Worm (Caenorhabditis elegans) whole organism, dauer: Measurements from ENCODE around the gene K02H11.9.

ENCODE experiments used
- unc-62 ChIP-seq: sonication (generic microtip); optimal IDR thresholded peaks from 2 replicates; lab custom pipeline; 2017; ENCODE audit warnings: missing biosample characterization, missing genetic modification reagents, missing genetic modification characterization

The K02H11.9 gene

DNA sequence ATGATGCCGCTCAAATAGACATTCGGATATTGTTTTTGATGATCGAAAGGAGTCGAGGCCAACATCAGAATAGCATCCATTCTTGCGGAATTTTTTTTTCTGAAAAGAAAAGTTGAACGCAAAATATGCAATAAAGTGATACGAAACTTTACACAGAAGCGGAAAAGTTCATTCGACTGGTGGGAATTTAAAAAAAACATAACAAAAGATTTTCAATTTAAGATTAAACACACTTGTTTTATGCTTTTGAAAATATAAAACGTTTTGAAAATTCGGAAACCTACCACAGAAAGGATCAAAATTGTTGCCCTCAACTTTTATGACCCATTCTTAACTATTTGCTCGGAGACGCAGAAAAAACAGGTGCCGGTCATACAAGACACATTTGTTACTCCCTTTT is at the start of gene K02H11.9:
K02H11.9 (minus strand) TSS at position 101 of the 400 bp plus-strand sequence.
- TF ChIP-seq unc-62: no peak

DNA sequence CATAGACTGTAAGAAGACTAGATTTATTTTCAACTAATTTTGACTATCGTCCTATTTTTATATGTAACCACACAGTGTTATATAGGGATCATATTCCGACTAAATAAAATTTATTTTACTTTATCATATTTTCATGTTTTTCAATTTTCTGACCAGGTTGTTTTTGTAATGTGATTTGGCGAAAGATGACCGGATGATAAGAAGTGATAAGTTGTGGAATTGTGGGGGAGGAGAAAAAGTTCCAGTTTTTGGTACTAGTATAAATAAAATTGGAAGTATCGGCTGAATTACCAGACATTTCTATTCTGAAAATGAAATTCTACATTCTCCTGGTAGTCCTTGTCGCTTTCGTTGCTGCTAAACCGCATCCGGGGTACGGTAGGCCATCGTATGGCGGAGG is 48.5 kb upstream of the K02H11.9 start, which contains the start of gene F16B4.7:
F16B4.7 (plus strand) TSS at position 301 of the 400 bp plus-strand sequence.
- no peak for TF ChIP-seq unc-62

DNA sequence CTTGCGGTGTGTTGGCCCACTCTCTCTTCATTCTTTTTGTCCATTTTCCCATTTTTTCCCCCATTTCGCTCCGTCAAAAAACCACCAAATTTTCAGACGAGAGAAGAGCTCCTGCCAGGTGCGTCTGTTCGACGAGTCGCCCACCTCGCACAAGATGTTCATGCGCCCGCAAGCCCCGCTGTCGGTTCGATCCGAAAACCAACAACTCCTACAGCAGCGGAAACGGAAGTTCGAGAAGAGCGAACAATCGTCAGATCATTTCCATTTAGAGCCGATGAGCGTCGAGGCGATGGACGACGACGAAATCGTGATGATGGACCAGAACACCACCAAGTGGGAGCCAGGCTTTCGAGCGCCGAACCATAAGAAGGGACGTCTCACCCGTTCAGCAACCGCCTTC is 46.4 kb upstream of the K02H11.9 start:
- no peak for TF ChIP-seq unc-62

DNA sequence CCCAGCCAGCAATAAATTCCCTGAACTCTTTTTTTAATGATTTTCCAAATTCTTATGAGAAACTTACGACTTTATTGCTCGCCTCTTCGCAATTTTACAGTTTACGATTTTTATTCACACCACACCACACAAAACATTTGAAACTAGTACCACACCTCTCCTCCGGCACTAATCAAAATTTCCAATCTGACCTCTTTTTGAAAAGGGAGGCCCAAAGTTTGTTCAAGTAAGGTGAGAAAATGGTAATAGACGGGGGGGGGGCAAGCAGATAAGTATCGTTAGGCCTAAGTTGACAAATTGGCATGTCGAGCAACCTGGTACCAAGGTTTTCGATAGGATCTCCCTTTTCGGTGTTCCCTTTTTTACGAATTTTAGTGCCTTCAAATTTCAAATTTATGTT is 42.9 kb upstream of the K02H11.9 start:
- no peak for TF ChIP-seq unc-62

DNA sequence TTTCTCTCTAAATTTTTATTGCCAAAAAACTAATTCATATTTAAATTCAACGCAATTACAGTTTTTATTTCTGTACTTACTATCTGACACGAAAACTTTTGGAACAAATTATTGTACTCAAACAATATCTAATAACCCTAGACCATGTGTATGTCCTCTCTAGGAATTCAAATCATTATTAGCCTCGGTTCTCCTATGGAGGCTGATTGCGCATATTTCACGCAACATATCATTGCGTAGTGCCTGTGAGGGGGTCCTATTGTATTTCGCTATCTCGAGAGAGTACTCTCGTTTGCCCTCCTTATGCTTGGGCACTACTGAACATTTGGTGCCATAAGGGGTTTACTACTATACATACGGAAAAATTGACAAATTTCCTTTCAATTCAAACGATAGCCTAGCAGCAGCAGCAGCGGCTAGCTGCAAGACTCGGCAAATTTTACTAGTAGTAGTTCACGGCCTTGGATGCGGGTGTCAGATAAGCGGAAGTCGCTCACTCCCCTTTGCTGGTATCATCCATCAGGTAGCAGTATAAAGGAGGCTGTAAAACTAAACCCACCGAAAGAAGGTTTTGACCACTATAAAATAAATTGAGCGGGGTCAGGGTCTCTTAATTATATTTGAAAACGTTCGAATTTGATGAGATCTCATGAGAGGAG is 41.8 kb upstream of the K02H11.9 start:
- no peak for TF ChIP-seq unc-62

DNA sequence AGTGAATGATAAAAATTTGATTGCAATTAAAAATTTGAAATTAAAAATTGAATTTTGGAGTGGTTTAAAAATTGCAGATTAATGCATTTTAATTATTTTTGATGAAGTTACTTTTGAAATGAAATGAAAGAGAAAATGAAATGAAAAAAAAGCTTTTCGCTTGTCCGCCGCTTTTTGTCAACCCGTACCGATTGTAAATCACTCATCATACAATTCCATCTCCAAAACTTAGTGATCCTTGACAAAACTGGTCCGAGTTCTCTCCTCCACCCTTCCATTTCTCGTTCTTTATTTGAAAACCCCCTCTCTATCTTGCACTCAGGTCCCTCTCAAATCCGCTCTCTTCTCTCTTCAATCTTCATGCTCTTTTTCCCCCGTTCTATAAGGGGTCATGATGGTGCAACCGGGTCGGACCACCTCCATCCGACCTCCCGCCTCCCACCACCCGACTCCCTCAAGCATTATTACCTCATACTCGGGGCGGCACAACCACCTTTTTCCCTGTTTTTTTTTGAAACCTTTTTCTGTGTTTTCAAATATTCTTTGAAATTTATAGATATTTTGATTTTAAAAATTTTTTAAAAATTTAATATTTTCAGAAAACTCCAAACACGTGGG is 40.3 kb upstream of the K02H11.9 start:
- TF ChIP-seq unc-62: no peak

DNA sequence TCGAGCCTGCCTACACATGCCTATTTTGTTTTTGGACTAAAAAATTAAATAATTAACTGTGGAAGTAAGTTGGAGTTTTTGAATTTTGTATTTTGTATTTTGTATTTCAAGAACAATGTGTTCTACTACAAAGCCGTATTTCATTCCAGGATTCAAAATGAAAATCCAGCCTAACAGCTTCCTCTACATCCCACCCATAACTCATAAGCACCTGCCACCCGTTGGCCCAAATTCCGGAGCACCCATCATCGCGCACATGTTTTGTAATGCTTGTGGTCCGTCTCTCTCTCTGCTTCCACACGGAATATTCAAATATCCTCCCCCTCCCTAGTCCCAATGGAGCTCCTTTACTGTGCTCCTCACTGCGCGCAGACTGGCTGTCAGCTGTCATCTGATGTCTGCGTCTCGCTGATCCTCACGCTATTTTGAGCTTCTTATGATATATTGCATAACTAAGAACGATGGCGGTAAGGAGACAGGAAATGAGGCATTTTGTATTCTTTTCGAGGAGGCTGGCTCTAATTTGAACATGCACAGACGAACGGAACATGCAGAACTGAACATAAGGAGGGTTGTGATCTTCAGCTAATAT is 38.7 kb upstream of the K02H11.9 start:
- TF ChIP-seq unc-62: no peak

DNA sequence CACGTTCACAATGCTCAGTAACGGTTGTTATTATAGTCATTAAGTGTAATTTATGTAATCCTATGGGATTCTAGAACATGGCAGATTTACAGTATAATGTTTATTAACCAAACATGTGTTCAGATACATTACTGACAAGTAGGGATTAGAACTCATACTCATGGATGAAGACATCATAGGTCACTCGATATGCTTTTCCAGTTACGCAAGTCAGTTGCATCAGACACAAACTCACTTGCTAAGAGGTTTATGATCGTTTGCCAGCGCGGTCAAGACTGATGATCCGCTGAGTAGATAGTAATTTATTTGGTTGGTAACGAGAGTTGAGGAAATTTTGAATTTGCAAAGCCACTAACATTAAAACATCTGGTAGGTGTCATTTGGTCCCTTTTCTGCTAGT is 37.7 kb upstream of the K02H11.9 start:
- TF ChIP-seq unc-62: no peak

DNA sequence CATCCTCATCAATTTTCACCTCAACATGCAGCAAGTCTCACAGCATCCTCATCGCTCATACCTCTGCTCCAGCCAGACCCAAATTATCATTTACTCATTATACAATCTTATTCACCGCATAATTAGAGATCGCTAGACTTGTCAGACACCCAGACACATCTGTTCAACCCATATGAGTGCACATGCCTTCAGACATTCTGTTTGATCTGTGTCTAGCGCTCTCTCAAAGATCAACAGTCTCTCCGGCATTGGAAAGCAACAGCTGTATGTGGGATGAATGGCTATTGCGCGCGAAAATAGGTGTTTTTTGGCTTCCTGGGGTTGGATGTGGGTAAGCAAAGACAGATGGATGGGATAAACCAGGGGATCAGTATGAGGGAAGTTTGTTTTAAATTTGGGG is 35.7 kb upstream of the K02H11.9 start:
- no peak for TF ChIP-seq unc-62

DNA sequence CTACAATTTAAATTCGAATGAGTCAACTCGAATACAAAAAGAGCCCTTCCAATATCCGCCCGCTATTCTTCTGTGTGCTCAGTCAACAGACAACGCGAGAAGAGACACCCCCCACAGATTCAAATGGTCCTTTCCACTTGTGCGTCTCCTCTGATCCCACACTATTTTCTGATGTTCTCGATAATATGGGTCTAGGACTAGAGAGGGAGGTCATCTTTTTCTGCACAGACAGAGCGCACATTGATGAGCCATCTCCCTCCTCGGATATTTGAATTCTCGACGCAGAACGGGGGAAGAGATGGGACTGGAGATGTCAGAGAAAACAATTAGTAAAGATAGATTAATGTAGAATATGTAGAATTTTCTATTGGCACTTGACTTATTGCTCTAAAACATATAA is 33.8 kb upstream of the K02H11.9 start:
- TF ChIP-seq unc-62: no peak

DNA sequence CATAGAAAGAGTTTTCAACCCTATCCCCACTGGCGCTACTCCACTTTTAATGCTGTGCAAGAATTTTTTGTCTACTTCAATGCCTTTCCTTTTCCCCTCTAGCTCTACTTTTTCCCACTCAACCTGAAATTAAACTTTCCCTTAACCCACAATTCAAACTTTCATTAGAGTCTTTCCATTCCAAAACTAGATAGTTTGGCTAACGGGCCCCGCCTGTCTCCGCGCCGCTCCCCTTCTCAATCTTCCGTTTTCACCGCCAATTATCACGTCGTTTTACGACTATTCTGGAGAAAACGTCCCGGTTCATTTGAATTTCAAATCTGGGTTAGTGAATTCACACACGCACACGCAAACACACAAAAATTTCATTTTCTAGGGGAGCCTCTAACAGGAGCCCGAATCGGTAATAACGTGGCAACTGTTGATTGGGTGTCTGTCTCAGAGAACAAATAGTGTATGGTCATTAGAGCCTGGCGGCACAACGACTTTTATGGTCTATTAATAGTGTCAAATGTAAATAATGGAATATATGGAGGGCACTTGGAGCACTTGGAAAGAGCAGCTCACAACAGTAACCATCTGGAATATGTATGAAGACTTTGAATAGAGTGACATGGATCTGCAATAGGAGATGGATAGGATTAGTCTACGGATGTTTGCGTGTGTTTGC is 33.0 kb upstream of the K02H11.9 start:
- no peak for TF ChIP-seq unc-62

DNA sequence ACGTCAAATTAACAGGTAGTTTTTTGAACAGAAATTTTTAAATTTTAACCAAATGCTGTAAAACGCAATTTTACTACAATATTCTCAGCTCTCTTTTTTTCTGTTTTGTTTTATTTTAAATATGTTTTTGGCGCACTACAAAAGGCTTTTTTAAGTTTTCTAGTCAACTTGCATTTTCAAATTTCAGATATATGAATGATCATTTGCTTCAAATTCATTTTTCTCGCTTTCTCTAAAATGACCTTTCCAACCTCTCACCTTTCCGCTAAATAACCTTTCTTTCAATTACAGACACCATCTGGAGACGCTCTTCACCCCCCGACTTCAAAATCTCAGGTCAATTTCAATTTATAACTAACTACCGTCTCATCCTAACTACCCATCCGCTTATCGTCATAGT is 29.9 kb upstream of the K02H11.9 start, which contains the start of gene cdc-25.2:
cdc-25.2 (plus strand) TSS at position 301 of the 400 bp plus-strand sequence.
- no peak for TF ChIP-seq unc-62

DNA sequence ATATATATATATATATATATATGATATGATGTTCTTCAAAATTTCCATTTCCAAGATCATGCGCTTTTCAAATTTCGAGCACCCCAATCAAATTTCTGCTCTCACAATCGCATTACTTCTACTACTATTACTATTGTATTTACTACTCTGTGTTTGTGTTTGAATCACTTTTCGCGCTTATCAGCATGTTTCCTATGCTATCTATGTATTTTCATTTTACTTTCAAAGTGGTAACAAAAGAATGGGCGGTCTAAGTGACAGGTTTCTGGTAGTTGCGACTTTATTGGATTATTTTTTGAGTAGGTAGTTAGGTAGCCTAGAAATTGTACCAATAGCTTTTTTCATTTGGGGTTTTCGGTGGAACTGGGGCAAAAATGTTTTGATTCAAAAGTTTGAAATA is 21.2 kb upstream of the K02H11.9 start:
- no peak for TF ChIP-seq unc-62

DNA sequence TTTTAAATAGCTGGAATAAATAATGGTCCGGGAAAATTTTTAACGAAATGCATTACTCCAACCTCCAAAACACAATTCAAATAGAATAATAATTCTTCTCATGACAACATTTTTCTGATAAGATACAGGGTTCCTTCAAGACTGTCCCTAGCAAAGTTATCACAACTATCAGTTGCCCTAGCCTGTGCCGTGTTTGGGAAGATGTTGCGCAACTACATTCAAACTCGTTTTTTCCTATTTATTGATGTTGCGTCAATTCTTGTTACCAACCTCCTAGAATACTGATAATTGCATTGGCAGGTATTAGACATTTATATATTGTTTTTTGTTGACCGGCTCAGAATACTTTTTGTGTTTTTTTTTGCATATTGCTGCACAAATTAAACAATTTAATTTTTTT is 18.2 kb upstream of the K02H11.9 start:
- no peak for TF ChIP-seq unc-62

DNA sequence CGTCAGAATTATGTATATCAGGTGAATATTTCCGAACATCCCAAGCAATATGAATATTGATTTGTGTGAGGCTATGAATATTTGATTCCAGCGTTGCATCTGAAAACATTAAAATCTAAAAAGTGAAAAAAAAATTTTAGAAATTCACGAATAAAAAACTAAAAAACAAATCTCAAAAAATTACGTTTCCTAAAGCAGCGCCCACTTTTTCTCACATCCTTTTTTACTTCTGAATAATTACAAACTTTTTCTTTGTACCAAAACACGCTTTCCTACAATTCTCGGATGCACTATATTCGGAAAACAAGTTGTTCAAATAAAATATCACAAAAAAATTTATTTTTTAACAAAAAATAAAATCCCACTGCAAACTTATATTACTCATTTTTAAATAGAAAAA is 16.1 kb upstream of the K02H11.9 start, which contains the start of gene srsx-8:
srsx-8 (minus strand) TSS at position 101 of the 400 bp plus-strand sequence.
- TF ChIP-seq unc-62: no peak

DNA sequence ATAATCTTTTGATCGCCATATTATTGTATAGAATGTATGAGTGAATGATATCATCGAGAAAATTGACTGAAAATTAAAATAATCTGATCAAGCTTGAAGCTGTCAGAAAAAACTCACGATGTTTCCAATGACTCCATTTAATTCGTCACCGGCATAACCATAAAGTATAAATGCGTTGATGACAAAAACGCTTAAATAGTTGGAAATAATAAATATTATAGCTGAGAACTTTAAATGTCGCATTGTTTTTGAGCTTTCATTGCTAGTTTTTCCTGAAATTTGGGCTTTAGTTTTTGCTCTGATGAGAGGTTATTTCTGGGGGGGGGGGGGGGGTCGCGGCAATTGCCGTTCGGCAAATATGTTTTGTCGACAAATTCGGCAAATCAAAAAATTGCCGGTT is 14.3 kb upstream of the K02H11.9 start:
- TF ChIP-seq unc-62: no peak

DNA sequence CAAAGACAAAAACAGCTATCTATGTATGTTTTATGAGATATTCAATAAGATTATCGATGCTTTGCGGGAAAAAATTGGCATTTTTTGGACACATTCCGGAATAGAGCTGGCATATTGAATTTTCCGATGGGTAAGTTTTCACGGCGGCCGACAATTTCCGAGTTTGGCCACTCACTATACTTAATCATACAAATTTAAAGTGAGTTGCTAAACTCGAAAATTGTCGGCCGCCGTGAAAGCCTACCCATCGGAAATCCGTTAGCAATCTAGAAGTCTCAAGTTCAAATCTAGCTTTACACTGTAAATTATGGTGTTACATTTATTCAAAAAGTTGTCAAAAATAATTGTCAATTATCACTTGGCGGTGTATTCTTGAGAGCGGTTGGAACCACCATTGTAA is 13.8 kb upstream of the K02H11.9 start:
- no peak for TF ChIP-seq unc-62
